Fruit fly (Drosophila melanogaster) whole organism, embryonic: ENCODE data around the gene CG12012.

Source experiments
- Awh ChIP-seq: fragments of 200-800 bp; sonication (Bioruptor generic); IDR thresholded peaks from 2 replicates; pipeline ENCODE4, ENCODE4 v1.3.6; 2022; ENCODE audit warnings: missing biosample characterization, missing genetic modification characterization
- B-H2 ChIP-seq: fragments of 200-800 bp; sonication (Bioruptor generic); optimal IDR thresholded peaks from 2 replicates; lab custom pipeline; 2018; ENCODE audit warnings: missing biosample characterization, mild to moderate bottlenecking, missing genetic modification characterization
- BEAF-32 ChIP-seq: fragments of 200-800 bp; sonication (Bioruptor generic); optimal IDR thresholded peaks from 3 replicates; lab custom pipeline; 2017; ENCODE audit warnings: missing biosample characterization, missing genetic modification characterization, mild to moderate bottlenecking, moderate library complexity, missing genetic modification reagents
- CG10565 ChIP-seq: fragments of 200-800 bp; sonication (Bioruptor generic); optimal IDR thresholded peaks from 3 replicates; lab custom pipeline; 2016; ENCODE audit warnings: missing biosample characterization, mild to moderate bottlenecking, missing genetic modification characterization
- CG1233 ChIP-seq: fragments of 200-800 bp; sonication (Bioruptor generic); optimal IDR thresholded peaks from 4 replicates; lab custom pipeline; 2018; ENCODE audit warnings: missing biosample characterization, mild to moderate bottlenecking, missing genetic modification characterization
- CG13775 ChIP-seq: fragments of 200-800 bp; sonication (Bioruptor generic); optimal IDR thresholded peaks from 3 replicates; lab custom pipeline; 2017; ENCODE audit warnings: missing biosample characterization, mild to moderate bottlenecking, missing genetic modification characterization
- CG14441 ChIP-seq: fragments of 200-800 bp; sonication (Bioruptor generic); IDR thresholded peaks from 2 replicates; pipeline ENCODE4 v1.3.6; 2022; ENCODE audit warnings: missing biosample characterization, missing genetic modification characterization
- CG14710 ChIP-seq: fragments of 200-800 bp; sonication (Bioruptor generic); optimal IDR thresholded peaks from 3 replicates; lab custom pipeline; 2019; ENCODE audit warnings: missing biosample characterization, mild to moderate bottlenecking, missing genetic modification characterization, moderate library complexity
- CG15601 ChIP-seq: fragments of 200-800 bp; sonication (Bioruptor generic); optimal IDR thresholded peaks from 3 replicates; lab custom pipeline; 2019; ENCODE audit warnings: missing biosample characterization, mild to moderate bottlenecking, missing genetic modification characterization, moderate library complexity
- CG1602 ChIP-seq: fragments of 200-800 bp; sonication (Bioruptor generic); optimal IDR thresholded peaks from 3 replicates; lab custom pipeline; 2016; ENCODE audit warnings: missing biosample characterization, missing genetic modification characterization
- CG18262 ChIP-seq: fragments of 200-800 bp; optimal IDR thresholded peaks from 3 replicates; lab custom pipeline; 2019; ENCODE audit warnings: missing biosample characterization, mild to moderate bottlenecking, missing genetic modification characterization, moderate library complexity
- CG1832 ChIP-seq: fragments of 200-800 bp; sonication (Bioruptor generic); optimal IDR thresholded peaks from 2 replicates; lab custom pipeline; 2017; ENCODE audit warnings: missing biosample characterization, mild to moderate bottlenecking, missing genetic modification characterization, inconsistent platforms
- CG32532 ChIP-seq: fragments of 200-800 bp; sonication (Bioruptor generic); IDR thresholded peaks from 2 replicates; pipeline ENCODE4 v1.3.6; 2022; ENCODE audit warnings: missing biosample characterization, missing genetic modification characterization
- CG3838 ChIP-seq: fragments of 200-800 bp; sonication (Bioruptor generic); optimal IDR thresholded peaks from 3 replicates; lab custom pipeline; 2016; ENCODE audit warnings: missing biosample characterization, missing genetic modification characterization
- CG4424 ChIP-seq: fragments of 200-800 bp; sonication (Bioruptor generic); optimal IDR thresholded peaks from 3 replicates; lab custom pipeline; 2016; ENCODE audit warnings: missing biosample characterization, missing genetic modification characterization
- CG5245 ChIP-seq: fragments of 200-800 bp; sonication (Bioruptor generic); optimal IDR thresholded peaks from 3 replicates; lab custom pipeline; 2016; ENCODE audit warnings: missing biosample characterization, missing genetic modification characterization
- CG6254 ChIP-seq: fragments of 200-800 bp; sonication (Bioruptor generic); optimal IDR thresholded peaks from 3 replicates; lab custom pipeline; 2017; ENCODE audit warnings: mild to moderate bottlenecking, missing biosample characterization, missing genetic modification reagents, missing genetic modification characterization
- CG6765 ChIP-seq: fragments of 200-800 bp; sonication (Bioruptor generic); optimal IDR thresholded peaks from 3 replicates; lab custom pipeline; 2017; ENCODE audit warnings: missing biosample characterization, mild to moderate bottlenecking, missing genetic modification characterization
- CG7928 ChIP-seq: fragments of 200-800 bp; sonication (Bioruptor generic); optimal IDR thresholded peaks from 2 replicates; lab custom pipeline; 2017; ENCODE audit warnings: missing biosample characterization, mild to moderate bottlenecking, missing genetic modification characterization
- CG8089 ChIP-seq: fragments of 200-800 bp; sonication (Bioruptor generic); optimal IDR thresholded peaks from 3 replicates; lab custom pipeline; 2016; ENCODE audit warnings: missing biosample characterization, missing genetic modification characterization
- CG8388 ChIP-seq: fragments of 200-800 bp; sonication (Bioruptor generic); optimal IDR thresholded peaks from 2 replicates; lab custom pipeline; 2019; ENCODE audit warnings: missing biosample characterization, mild to moderate bottlenecking, missing genetic modification characterization, moderate library complexity
- CrebB ChIP-seq: fragments of 200-800 bp; sonication (Bioruptor generic); optimal IDR thresholded peaks from 3 replicates; lab custom pipeline; 2018; ENCODE audit warnings: missing biosample characterization, mild to moderate bottlenecking, missing genetic modification characterization
- ERR ChIP-seq: fragments of 200-800 bp; sonication (Bioruptor generic); optimal IDR thresholded peaks from 2 replicates; lab custom pipeline; 2016; ENCODE audit warnings: missing biosample characterization, missing genetic modification characterization
- Kr ChIP-seq: fragments of 200-800 bp; sonication (Bioruptor generic); optimal IDR thresholded peaks from 2 replicates; lab custom pipeline; 2017; ENCODE audit warnings: missing biosample characterization, mild to moderate bottlenecking, missing genetic modification characterization
- Meics ChIP-seq: fragments of 200-800 bp; sonication (Bioruptor generic); optimal IDR thresholded peaks from 2 replicates; lab custom pipeline; 2017; ENCODE audit warnings: missing biosample characterization, mild to moderate bottlenecking, missing genetic modification characterization
- NfI ChIP-seq: fragments of 200-800 bp; sonication (Bioruptor generic); optimal IDR thresholded peaks from 3 replicates; lab custom pipeline; 2018; ENCODE audit warnings: missing biosample characterization, mild to moderate bottlenecking, missing genetic modification characterization, moderate library complexity
- Optix ChIP-seq: fragments of 200-800 bp; sonication (Bioruptor generic); IDR thresholded peaks from 3 replicates; pipeline ENCODE4 v1.3.6; 2022; ENCODE audit warnings: missing biosample characterization, missing genetic modification characterization
- Ravus ChIP-seq: fragments of 200-800 bp; sonication (Bioruptor generic); IDR thresholded peaks from 2 replicates; pipeline ENCODE4 v1.3.6; 2022; ENCODE audit warnings: missing biosample characterization, missing genetic modification characterization
- Sin3A ChIP-seq: fragments of >200 bp; optimal IDR thresholded peaks from 2 replicates; lab custom pipeline; 2018
- Six4 ChIP-seq: fragments of 200-800 bp; sonication (Bioruptor generic); optimal IDR thresholded peaks from 2 replicates; lab custom pipeline; 2016; ENCODE audit warnings: missing biosample characterization, missing genetic modification characterization
- ash1 ChIP-seq: fragments of 200-800 bp; sonication (Bioruptor generic); optimal IDR thresholded peaks from 2 replicates; lab custom pipeline; 2018; ENCODE audit warnings: missing biosample characterization, mild to moderate bottlenecking, missing genetic modification characterization
- br ChIP-seq: fragments of >200 bp; optimal IDR thresholded peaks from 2 replicates; lab custom pipeline; 2017
- btn ChIP-seq: fragments of 200-800 bp; sonication (Bioruptor generic); optimal IDR thresholded peaks from 2 replicates; lab custom pipeline; 2016; ENCODE audit warnings: missing biosample characterization, missing genetic modification characterization
- chm ChIP-seq: fragments of 200-800 bp; sonication (Bioruptor generic); IDR thresholded peaks from 2 replicates; pipeline ENCODE4 v1.3.6; 2022; ENCODE audit warnings: missing biosample characterization, missing genetic modification characterization
- da ChIP-seq: fragments of 200-800 bp; sonication (Bioruptor generic); optimal IDR thresholded peaks from 2 replicates; lab custom pipeline; 2016; ENCODE audit warnings: missing biosample characterization, missing genetic modification characterization
- eve ChIP-seq, 2 experiments: fragments of >200 bp; optimal IDR thresholded peaks; 2 replicates each; lab custom pipeline; 2017; ENCODE audit warnings: missing biosample characterization in 2 of 2, missing genetic modification characterization in 2 of 2
- fu2 ChIP-seq: fragments of 200-800 bp; sonication (Bioruptor generic); optimal IDR thresholded peaks from 2 replicates; lab custom pipeline; 2016; ENCODE audit warnings: missing biosample characterization, missing genetic modification characterization
- gfzf ChIP-seq: fragments of 200-800 bp; sonication (Bioruptor generic); optimal IDR thresholded peaks from 2 replicates; lab custom pipeline; 2016; ENCODE audit warnings: missing biosample characterization, mild to moderate bottlenecking, missing genetic modification characterization, moderate library complexity
- gro ChIP-seq: fragments of 200-800 bp; sonication (Bioruptor generic); optimal IDR thresholded peaks from 2 replicates; lab custom pipeline; 2016; ENCODE audit warnings: missing biosample characterization, missing genetic modification characterization
- knrl ChIP-seq: fragments of 200-800 bp; sonication (Bioruptor generic); IDR thresholded peaks from 3 replicates; pipeline ENCODE4 v1.3.6; 2022; ENCODE audit warnings: missing biosample characterization, missing genetic modification characterization; ENCODE audit not compliant: partially characterized antibody
- nerfin-1 ChIP-seq: fragments of 200-800 bp; sonication (Bioruptor generic); optimal IDR thresholded peaks from 3 replicates; lab custom pipeline; 2019; ENCODE audit warnings: missing biosample characterization, mild to moderate bottlenecking, missing genetic modification characterization, moderate library complexity
- onecut ChIP-seq: fragments of 200-800 bp; sonication (Bioruptor generic); IDR thresholded peaks from 2 replicates; pipeline ENCODE4 v1.3.6; 2022; ENCODE audit warnings: missing biosample characterization, missing genetic modification characterization
- org-1 ChIP-seq: fragments of 200-800 bp; sonication (Bioruptor generic); optimal IDR thresholded peaks from 2 replicates; lab custom pipeline; 2017; ENCODE audit warnings: missing biosample characterization, missing genetic modification characterization
- prd ChIP-seq, 3 experiments: fragments of >200 bp in 2 of 3; fragments of 200-800 bp in 1 of 3; sonication (Bioruptor generic) in 1 of 3; optimal IDR thresholded peaks in 2 of 3; IDR thresholded peaks in 1 of 3; 2 replicates in 2 of 3; 3 replicates in 1 of 3; pipeline versions ENCODE4 v1.3.6 to Lab custom; 2017 to 2022; ENCODE audit warnings: missing biosample characterization in 1 of 3, missing genetic modification characterization in 1 of 3
- rib ChIP-seq: fragments of 200-800 bp; sonication (Bioruptor generic); IDR thresholded peaks from 2 replicates; pipeline ENCODE4 v1.3.6; 2022; ENCODE audit warnings: missing biosample characterization, missing genetic modification characterization
- sr ChIP-seq: fragments of 200-800 bp; sonication (Bioruptor generic); IDR thresholded peaks from 3 replicates; pipeline ENCODE4 v1.3.6; 2022; ENCODE audit warnings: missing biosample characterization, missing genetic modification characterization
- ssp ChIP-seq: fragments of 200-800 bp; sonication (Bioruptor generic); IDR thresholded peaks from 2 replicates; pipeline ENCODE4 v1.3.6; 2022; ENCODE audit warnings: missing biosample characterization, missing genetic modification characterization
- tin ChIP-seq: fragments of 200-800 bp; sonication (Bioruptor generic); optimal IDR thresholded peaks from 3 replicates; lab custom pipeline; 2016; ENCODE audit warnings: missing biosample characterization, missing genetic modification characterization
- toy ChIP-seq: fragments of 200-800 bp; sonication (Bioruptor generic); IDR thresholded peaks from 2 replicates; pipeline ENCODE4 v1.3.6; 2022; ENCODE audit warnings: missing biosample characterization, missing genetic modification characterization
- usp ChIP-seq: fragments of >200 bp; optimal IDR thresholded peaks from 2 replicates; lab custom pipeline; 2017; ENCODE audit warnings: missing biosample characterization, missing genetic modification characterization

CG12012 gene

dm6 chr3L:3418207-3419086 is 41.9 kb downstream of the CG12012 start (continued):
- TF ChIP-seq CG1602 (GFP tag; lab: Kevin White, UChicago), result peak; percentile 11
- no peak for TF ChIP-seq usp (GFP tag; lab: Kevin White, UChicago)
- TF ChIP-seq CG6254 (GFP tag; lab: Kevin White, UChicago), result no peak
- no peak for TF ChIP-seq gfzf
- peak; percentile 90 for TF ChIP-seq CG32532 (GFP tag; lab: Robert Waterston, UW)
- TF ChIP-seq Optix, result peak; percentile 69; the same call in 2 of the 3 replicates
- peak; percentile 63 for TF ChIP-seq ERR (GFP tag; lab: Kevin White, UChicago)
- TF ChIP-seq CG13775 (GFP tag; lab: Kevin White, UChicago), result peak; percentile 14
- peak; percentile 58 for TF ChIP-seq Ravus
- TF ChIP-seq rib (GFP tag; lab: Robert Waterston, UW), result peak; percentile 90
- TF ChIP-seq CG14710 (tag; lab: Kevin White, UChicago), result peak; percentile 3
- TF ChIP-seq Kr (GFP tag; lab: Kevin White, UChicago), result no peak
- no peak for TF ChIP-seq Sin3A (lab: Kevin White, UChicago)
- peak; percentile 32 for TF ChIP-seq CG15601 (tag; lab: Kevin White, UChicago)
- TF ChIP-seq chm (GFP tag; lab: Robert Waterston, UW), result peak; percentile 70
- peak; percentile 66; the same call in 1 of the 2 replicates for TF ChIP-seq Awh (GFP tag; lab: Robert Waterston, UW)
- peak; percentile 19 for TF ChIP-seq nerfin-1 (tag; lab: Kevin White, UChicago)
- TF ChIP-seq fu2, result peak; percentile 50
- TF ChIP-seq CG8388 (GFP tag; lab: Kevin White, UChicago), result no peak
- TF ChIP-seq br (lab: Kevin White, UChicago), result no peak
- TF ChIP-seq prd (optimal IDR thresholded peaks at IDR 0.05; lab: Kevin White, UChicago), result no peak
- peak; percentile 80 for TF ChIP-seq prd (GFP tag; IDR thresholded peaks at IDR 0.05; lab: Robert Waterston, UW)
- peak; percentile 89 for TF ChIP-seq CG14441 (GFP tag; lab: Robert Waterston, UW)
- TF ChIP-seq btn (GFP tag; lab: Kevin White, UChicago), result peak; percentile 40
- TF ChIP-seq CG1233 (GFP tag; lab: Kevin White, UChicago), result peak; percentile 40
- TF ChIP-seq CG10565 (GFP tag; lab: Kevin White, UChicago), result no peak
- peak; percentile 51 for TF ChIP-seq CG7928 (GFP tag; lab: Kevin White, UChicago)
- peak; percentile 78 for TF ChIP-seq NfI (GFP tag; lab: Kevin White, UChicago)
- peak; percentile 46 for TF ChIP-seq CG3838 (GFP tag; lab: Kevin White, UChicago)
- TF ChIP-seq Meics (GFP tag; lab: Kevin White, UChicago), result peak; percentile 79
- peak; percentile 79 for TF ChIP-seq CG6765 (GFP tag; lab: Kevin White, UChicago)
- TF ChIP-seq da, result peak; percentile 79
- no peak for TF ChIP-seq eve (GFP tag; optimal IDR thresholded peaks at IDR 0.05; lab: Kevin White, UChicago)
- peak; percentile 57 for TF ChIP-seq onecut (GFP tag; lab: Robert Waterston, UW)
- peak; percentile 37 for TF ChIP-seq CrebB (tag; lab: Kevin White, UChicago)
- peak; percentile 58 for TF ChIP-seq ssp (GFP tag; lab: Robert Waterston, UW)
- TF ChIP-seq gro (GFP tag; lab: Kevin White, UChicago), result peak; percentile 80
- peak; percentile 44 for TF ChIP-seq CG8089
- TF ChIP-seq B-H2 (GFP tag; lab: Kevin White, UChicago), result peak; percentile 95
- peak; percentile 6 for TF ChIP-seq CG5245 (GFP tag; lab: Kevin White, UChicago)
- peak; percentile 46; the same call in 2 of the 3 replicates for TF ChIP-seq knrl
- no peak for TF ChIP-seq Six4 (GFP tag; lab: Kevin White, UChicago)
- TF ChIP-seq CG1832 (GFP tag; lab: Kevin White, UChicago), result no peak
- TF ChIP-seq org-1 (GFP tag; lab: Kevin White, UChicago), result peak; percentile 52
- no peak for TF ChIP-seq toy (GFP tag; lab: Robert Waterston, UW)
- TF ChIP-seq BEAF-32 (GFP tag; lab: Kevin White, UChicago), result no peak
- TF ChIP-seq tin, result no peak
- peak; percentile 75 for TF ChIP-seq CG18262
- TF ChIP-seq CG4424 (GFP tag; lab: Kevin White, UChicago), result no peak
- TF ChIP-seq ash1 (GFP tag; lab: Kevin White, UChicago), result peak; percentile 90
- peak; percentile 76 for TF ChIP-seq sr
